Worm (Caenorhabditis elegans): Measurements from ENCODE around the gene ssup-72.

The ssup-72 gene

ce11 chrII:6807162-6807561 lies 30.8 kb downstream of the ssup-72 start, which contains the start of gene F31E8.5:
Gene F31E8.5, minus strand, starts transcription at chrII:6807262.
- TF ChIP-seq pqm-1 (tag; optimal IDR thresholded peaks at IDR 0.05) (no peak), elt-4 (tag; optimal IDR thresholded peaks at IDR 0.05) (no peak)

ce11 chrII:6808539-6808938 lies 32.1 kb downstream of the ssup-72 start:
- no peak for TF ChIP-seq F13H6.1 (tag; optimal IDR thresholded peaks at IDR 0.05)
- TF ChIP-seq fax-1 (tag; optimal IDR thresholded peaks at IDR 0.05) = no peak
- TF ChIP-seq rnt-1 (tag; optimal IDR thresholded peaks at IDR 0.05) = no peak
- TF ChIP-seq ceh-45 (GFP tag; IDR thresholded peaks at IDR 0.05) = no peak
- TF ChIP-seq npax-4 (tag; optimal IDR thresholded peaks at IDR 0.05) = no peak
- no peak for TF ChIP-seq unc-3 (GFP tag; conservative IDR thresholded peaks at IDR 0.05)
- TF ChIP-seq unc-3 (tag; optimal IDR thresholded peaks at IDR 0.05) = no peak
- peak; percentile 36 for TF ChIP-seq nfya-1 (tag; optimal IDR thresholded peaks at IDR 0.05)
- peak; percentile 3 for TF ChIP-seq tbx-2 (tag; optimal IDR thresholded peaks at IDR 0.05)
- TF ChIP-seq ceh-31 (tag; optimal IDR thresholded peaks at IDR 0.05) = peak; percentile 44
- TF ChIP-seq K09A11.1 (tag; optimal IDR thresholded peaks at IDR 0.05; ENCODE audit: insufficient read depth) = no peak

- TF ChIP-seq nfya-1 (tag; optimal IDR thresholded peaks at IDR 0.05) = no peak
- TF ChIP-seq nhr-232 (tag; optimal IDR thresholded peaks at IDR 0.05) = no peak
- no peak for TF ChIP-seq lin-11 (tag; optimal IDR thresholded peaks at IDR 0.05)
- TF ChIP-seq fkh-6 (tag; optimal IDR thresholded peaks at IDR 0.05) = no peak
- no peak for TF ChIP-seq fax-1 (tag; optimal IDR thresholded peaks at IDR 0.05)
- no peak for TF ChIP-seq unc-86 (tag; optimal IDR thresholded peaks at IDR 0.05)
- TF ChIP-seq hlh-15 (tag; optimal IDR thresholded peaks at IDR 0.05) = no peak
Measured at ce11 chrII:6810663-6811062, 34.3 kb downstream of the ssup-72 start, which contains the start of gene snt-1. Gene snt-1, plus strand, starts transcription at chrII:6810963.

ce11 chrII:6812514-6812913 lies 36.1 kb downstream of the ssup-72 start:
- peak; percentile 31 for TF ChIP-seq ceh-34 (tag; optimal IDR thresholded peaks at IDR 0.05)
- peak; percentile 26 for TF ChIP-seq unc-42 (tag; optimal IDR thresholded peaks at IDR 0.05)
- no peak for TF ChIP-seq Y22D7AL.16 (tag; optimal IDR thresholded peaks at IDR 0.05)
- TF ChIP-seq ceh-18 (tag; optimal IDR thresholded peaks at IDR 0.05) = no peak
- no peak for TF ChIP-seq unc-3 (GFP tag; conservative IDR thresholded peaks at IDR 0.05)
- peak; percentile 63 for TF ChIP-seq unc-3 (tag; optimal IDR thresholded peaks at IDR 0.05)

- TF ChIP-seq sox-4 (tag; optimal IDR thresholded peaks at IDR 0.05) (no peak), C38D4.7 (GFP tag; optimal IDR thresholded peaks at IDR 0.05) (no peak), odd-2 (tag; optimal IDR thresholded peaks at IDR 0.05) (no peak), nfya-1 (tag; optimal IDR thresholded peaks at IDR 0.05) (no peak), ceh-14 (tag; optimal IDR thresholded peaks at IDR 0.05) (no peak), ama-1 (optimal IDR thresholded peaks at IDR 0.05) (no peak), ceh-9 (tag; optimal IDR thresholded peaks at IDR 0.05) (no peak), sox-2 (GFP tag; IDR thresholded peaks at IDR 0.05) (no peak), hlh-6 (tag; optimal IDR thresholded peaks at IDR 0.05) (no peak), ceh-2 (tag; optimal IDR thresholded peaks at IDR 0.05) (no peak), unc-42 (tag; optimal IDR thresholded peaks at IDR 0.05) (no peak), che-1 (tag; optimal IDR thresholded peaks at IDR 0.05) (no peak), pag-3 (tag; optimal IDR thresholded peaks at IDR 0.05; ENCODE audit: borderline replicate concordance) (no peak), pqm-1 (tag; optimal IDR thresholded peaks at IDR 0.05) (no peak), ttx-3 (tag; optimal IDR thresholded peaks at IDR 0.05) (no peak), madf-2 (tag; optimal IDR thresholded peaks at IDR 0.05) (no peak), ahr-1 (tag; optimal IDR thresholded peaks at IDR 0.05) (no peak), ceh-22 (tag; optimal IDR thresholded peaks at IDR 0.05) (no peak), pros-1 (tag; optimal IDR thresholded peaks at IDR 0.05) (no peak)
Measured at ce11 chrII:6816324-6816723, 39.9 kb downstream of the ssup-72 start.
